Worm (Caenorhabditis elegans) whole organism, L3 larva: ENCODE data around the gene H32C10.1.

Experiments
- R02D3.7 ChIP-seq: fragments of 150-350 bp; optimal IDR thresholded peaks from 2 replicates; lab custom pipeline; 2014; ENCODE audit warnings: missing biosample characterization, missing genetic modification characterization
- ceh-16 ChIP-seq: sonication (generic microtip); optimal IDR thresholded peaks from 2 replicates; lab custom pipeline; 2017; ENCODE audit warnings: missing biosample characterization, missing genetic modification characterization
- ceh-28 ChIP-seq: fragments of 150-350 bp; optimal IDR thresholded peaks from 2 replicates; lab custom pipeline; 2014; ENCODE audit warnings: missing biosample characterization, missing genetic modification reagents, missing genetic modification characterization
- ceh-82 ChIP-seq: fragments of 150-350 bp; optimal IDR thresholded peaks from 2 replicates; lab custom pipeline; 2014; ENCODE audit warnings: missing biosample characterization, missing genetic modification characterization
- ceh-9 ChIP-seq: sonication (generic microtip); optimal IDR thresholded peaks from 2 replicates; lab custom pipeline; 2018; ENCODE audit warnings: missing biosample characterization, missing genetic modification characterization
- daf-12 ChIP-seq: fragments of 150-350 bp; optimal IDR thresholded peaks from 2 replicates; lab custom pipeline; 2014; ENCODE audit warnings: missing biosample characterization, missing genetic modification reagents, missing genetic modification characterization
- egl-27 ChIP-seq: sonication (generic microtip); optimal IDR thresholded peaks from 4 replicates; lab custom pipeline; 2017; ENCODE audit warnings: missing biosample characterization, missing genetic modification reagents, missing genetic modification characterization
- elt-1 ChIP-seq: fragments of 150-350 bp; optimal IDR thresholded peaks from 2 replicates; lab custom pipeline; 2014; ENCODE audit warnings: missing biosample characterization, missing genetic modification characterization
- elt-2 ChIP-seq: sonication (generic microtip); optimal IDR thresholded peaks from 2 replicates; lab custom pipeline; 2016; ENCODE audit warnings: missing genetic modification reagents, mild to moderate bottlenecking, missing genetic modification characterization, missing compliant biosample characterization
- elt-3 ChIP-seq, 3 experiments: fragments of 150-350 bp in 1 of 3; sonication (generic microtip) in 2 of 3; optimal IDR thresholded peaks; 2 replicates in 2 of 3; 4 replicates in 1 of 3; lab custom pipeline; 2014 to 2017; ENCODE audit warnings: missing biosample characterization in 3 of 3, missing genetic modification characterization in 3 of 3
- eor-1 ChIP-seq, 2 experiments: fragments of 150-350 bp; optimal IDR thresholded peaks; 2 replicates each; lab custom pipeline; 2014 to 2018; ENCODE audit warnings: missing biosample characterization in 2 of 2, missing genetic modification characterization in 2 of 2
- fkh-10 ChIP-seq: sonication (generic microtip); optimal IDR thresholded peaks from 2 replicates; lab custom pipeline; 2017; ENCODE audit warnings: missing biosample characterization, missing genetic modification reagents, missing genetic modification characterization
- fkh-2 ChIP-seq: fragments of 150-350 bp; optimal IDR thresholded peaks from 2 replicates; lab custom pipeline; 2014; ENCODE audit warnings: missing biosample characterization, missing genetic modification reagents, missing genetic modification characterization
- fos-1 ChIP-seq: fragments of 150-350 bp; optimal IDR thresholded peaks from 2 replicates; lab custom pipeline; 2014; ENCODE audit warnings: missing biosample characterization, missing genetic modification characterization
- hmg-11 ChIP-seq: sonication (generic microtip); optimal IDR thresholded peaks from 2 replicates; lab custom pipeline; 2016; ENCODE audit warnings: missing genetic modification characterization, missing compliant biosample characterization
- jun-1 ChIP-seq: fragments of 150-350 bp; optimal IDR thresholded peaks from 2 replicates; lab custom pipeline; 2014; ENCODE audit warnings: missing biosample characterization, missing genetic modification reagents, missing genetic modification characterization
- lin-15B ChIP-seq: fragments of 150-350 bp; optimal IDR thresholded peaks from 2 replicates; lab custom pipeline; 2014; ENCODE audit warnings: missing biosample characterization, missing genetic modification characterization
- lin-39 ChIP-seq: fragments of 150-350 bp; optimal IDR thresholded peaks from 2 replicates; lab custom pipeline; 2018; ENCODE audit warnings: missing biosample characterization, missing genetic modification reagents, missing genetic modification characterization
- lsy-12 ChIP-seq: sonication (generic microtip); optimal IDR thresholded peaks from 2 replicates; lab custom pipeline; 2016; ENCODE audit warnings: mild to moderate bottlenecking, missing genetic modification characterization, missing compliant biosample characterization
- mml-1 ChIP-seq: fragments of 150-350 bp; sonication (generic microtip); optimal IDR thresholded peaks from 3 replicates; lab custom pipeline; 2014; ENCODE audit warnings: missing biosample characterization, missing genetic modification characterization
- nfya-1 ChIP-seq: sonication (generic microtip); optimal IDR thresholded peaks from 2 replicates; lab custom pipeline; 2017; ENCODE audit warnings: missing genetic modification characterization, mild to moderate bottlenecking, missing compliant biosample characterization, antibody characterized with exemption, moderate library complexity; ENCODE audit not compliant: insufficient read depth
- nhr-11 ChIP-seq: fragments of 150-350 bp; optimal IDR thresholded peaks from 2 replicates; lab custom pipeline; 2014; ENCODE audit warnings: missing biosample characterization, missing genetic modification characterization
- nhr-23 ChIP-seq: fragments of 150-350 bp; optimal IDR thresholded peaks from 2 replicates; lab custom pipeline; 2014; ENCODE audit warnings: missing biosample characterization, missing genetic modification reagents, missing genetic modification characterization
- nhr-25 ChIP-seq: sonication (generic microtip); optimal IDR thresholded peaks from 2 replicates; lab custom pipeline; 2017; ENCODE audit warnings: missing biosample characterization, missing genetic modification characterization
- nhr-43 ChIP-seq: sonication (generic microtip); optimal IDR thresholded peaks from 2 replicates; lab custom pipeline; 2016; ENCODE audit warnings: mild to moderate bottlenecking, missing genetic modification characterization, missing compliant biosample characterization; ENCODE audit not compliant: poor library complexity, severe bottlenecking
- nhr-76 ChIP-seq: fragments of 150-350 bp; sonication (generic microtip); optimal IDR thresholded peaks from 5 replicates; lab custom pipeline; 2014; ENCODE audit warnings: missing biosample characterization, missing genetic modification characterization
- nhr-77 ChIP-seq: fragments of 150-350 bp; optimal IDR thresholded peaks from 2 replicates; lab custom pipeline; 2014; ENCODE audit warnings: missing biosample characterization, missing genetic modification characterization
- pha-4 ChIP-seq: fragments of 150-350 bp; optimal IDR thresholded peaks from 2 replicates; lab custom pipeline; 2014; ENCODE audit warnings: missing biosample characterization, missing genetic modification reagents, missing genetic modification characterization
- pqm-1 ChIP-seq: fragments of 150-350 bp; optimal IDR thresholded peaks from 2 replicates; lab custom pipeline; 2017; ENCODE audit warnings: missing biosample characterization, missing genetic modification characterization, inconsistent platforms
- sea-2 ChIP-seq: fragments of 150-350 bp; sonication (generic microtip); optimal IDR thresholded peaks from 4 replicates; lab custom pipeline; 2014; ENCODE audit warnings: missing biosample characterization, missing genetic modification reagents, missing genetic modification characterization
- skn-1 ChIP-seq: fragments of 150-350 bp; optimal IDR thresholded peaks from 2 replicates; lab custom pipeline; 2014; ENCODE audit warnings: missing biosample characterization, missing genetic modification characterization
- snpc-4 ChIP-seq: fragments of 150-350 bp; optimal IDR thresholded peaks from 2 replicates; lab custom pipeline; 2014; ENCODE audit warnings: missing biosample characterization, missing genetic modification characterization
- tbx-2 ChIP-seq: sonication (generic microtip); optimal IDR thresholded peaks from 2 replicates; lab custom pipeline; 2016; ENCODE audit warnings: mild to moderate bottlenecking, missing genetic modification characterization, missing compliant biosample characterization
- unc-39 ChIP-seq: sonication (generic microtip); optimal IDR thresholded peaks from 4 replicates; lab custom pipeline; 2017; ENCODE audit warnings: missing biosample characterization, missing genetic modification characterization
- zag-1 ChIP-seq: fragments of 150-350 bp; optimal IDR thresholded peaks from 2 replicates; lab custom pipeline; 2014; ENCODE audit warnings: missing biosample characterization, missing genetic modification characterization
- ztf-4 ChIP-seq: fragments of 150-350 bp; optimal IDR thresholded peaks from 2 replicates; lab custom pipeline; 2014; ENCODE audit warnings: missing biosample characterization, missing genetic modification characterization

The H32C10.1 gene

DNA sequence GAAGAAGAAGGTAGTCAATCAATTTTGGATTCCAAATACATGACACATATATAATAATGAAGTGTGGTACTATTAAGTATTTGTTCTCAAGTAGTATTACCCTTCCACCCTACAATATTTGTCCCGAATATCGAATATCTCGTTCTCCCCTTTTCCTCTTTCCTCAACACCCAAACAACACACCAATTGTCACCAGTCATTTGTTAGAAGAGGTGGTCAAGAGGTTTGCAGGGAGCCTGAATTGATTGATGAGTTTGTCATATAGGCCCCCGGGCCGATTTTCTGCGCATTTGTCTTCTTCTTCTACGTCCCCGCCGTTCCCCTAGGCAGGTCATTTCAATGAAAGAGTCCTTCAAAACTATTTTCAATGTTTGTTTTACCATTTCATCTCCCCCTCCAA lies 30.1 kb downstream of the H32C10.1 start:
- TF ChIP-seq unc-39 (tag; lab: Kevin White, UChicago): no peak
- TF ChIP-seq fkh-2 (tag; lab: Kevin White, UChicago): no peak
- peak; percentile 61 for TF ChIP-seq lin-39 (tag; lab: Kevin White, UChicago)
- no peak for TF ChIP-seq ztf-4 (tag; lab: Kevin White, UChicago)
- TF ChIP-seq, all 47 proteins: peak for 1

ce11 chrIV:5967035-5967499 lies 32.9 kb downstream of the H32C10.1 start:
- TF ChIP-seq ceh-9 (tag; lab: Kevin White, UChicago) (no peak), nfya-1 (peak; percentile 73), tbx-2 (tag; lab: Kevin White, UChicago) (peak; percentile 66), lin-39 (tag; lab: Kevin White, UChicago) (peak; percentile 60), nhr-23 (tag; lab: Kevin White, UChicago) (peak; percentile 43), zag-1 (tag; lab: Kevin White, UChicago) (no peak), R02D3.7 (tag; lab: Kevin White, UChicago) (peak; percentile 21), eor-1 (tag; optimal IDR thresholded peaks at IDR 0.05; lab: Kevin White, UChicago) (peak in 1 of 2 experiments; percentile 44), ceh-28 (tag; lab: Kevin White, UChicago) (peak; percentile 64), ztf-4 (tag; lab: Kevin White, UChicago) (peak; percentile 3), hmg-11 (tag; lab: Kevin White, UChicago) (peak; percentile 82), egl-27 (tag; lab: Kevin White, UChicago) (peak; percentile 62), nhr-25 (tag; lab: Kevin White, UChicago) (peak; percentile 74), jun-1 (tag; lab: Kevin White, UChicago) (peak; percentile 67), fkh-10 (GFP tag; lab: Kevin White, UChicago) (no peak), lsy-12 (tag; lab: Kevin White, UChicago) (peak; percentile 87), elt-3 (tag; optimal IDR thresholded peaks at IDR 0.05; lab: Kevin White, UChicago) (peak in 2 of 3 experiments; percentile 12 to 82), nhr-76 (tag; lab: Kevin White, UChicago) (peak; percentile 63), skn-1 (peak; percentile 81), elt-2 (tag; lab: Kevin White, UChicago) (peak; percentile 94), snpc-4 (peak; percentile 81), sea-2 (GFP tag; lab: Kevin White, UChicago) (no peak), elt-1 (tag; lab: Kevin White, UChicago) (peak; percentile 2), lin-15B (tag; lab: Kevin White, UChicago) (peak; percentile 13), unc-39 (tag; lab: Kevin White, UChicago) (no peak), nhr-43 (peak; percentile 79), fos-1 (peak; percentile 58), nhr-77 (tag; lab: Kevin White, UChicago) (no peak), pqm-1 (tag; lab: Kevin White, UChicago) (peak; percentile 95), nhr-11 (tag; lab: Kevin White, UChicago) (no peak), pha-4 (tag; lab: Kevin White, UChicago) (peak; percentile 93), ceh-82 (peak; percentile 28)

DNA sequence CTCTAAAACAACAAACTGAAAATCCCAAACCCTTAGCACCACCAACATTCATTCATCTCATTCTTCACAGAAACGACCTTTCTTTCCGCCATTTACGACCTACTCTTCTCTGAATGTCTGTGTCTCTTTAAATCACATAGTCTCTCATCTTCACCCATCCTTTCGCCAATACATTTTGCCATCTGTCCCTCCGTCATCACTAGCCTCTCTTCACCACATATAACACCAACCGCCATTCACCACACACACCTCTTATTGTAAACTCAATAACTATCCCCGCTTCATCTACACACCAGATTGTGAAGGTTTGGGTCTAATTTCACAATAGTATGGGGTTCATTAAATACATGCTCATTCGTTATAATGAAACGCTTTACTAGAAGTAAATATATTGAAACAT lies 36.4 kb downstream of the H32C10.1 start:
- TF ChIP-seq skn-1 (no peak), jun-1 (tag; lab: Kevin White, UChicago) (no peak), daf-12 (no peak), ceh-16 (tag; lab: Kevin White, UChicago) (no peak), hmg-11 (tag; lab: Kevin White, UChicago) (no peak), elt-3 (tag; optimal IDR thresholded peaks at IDR 0.05; lab: Kevin White, UChicago) (no peak), mml-1 (no peak), nhr-77 (tag; lab: Kevin White, UChicago) (no peak), unc-39 (tag; lab: Kevin White, UChicago) (no peak), zag-1 (tag; lab: Kevin White, UChicago) (no peak), ceh-9 (tag; lab: Kevin White, UChicago) (no peak), egl-27 (tag; lab: Kevin White, UChicago) (no peak), nhr-25 (tag; lab: Kevin White, UChicago) (no peak)
